Worm (Caenorhabditis elegans): ENCODE results near the gene lin-37.

lin-37 gene

DNA sequence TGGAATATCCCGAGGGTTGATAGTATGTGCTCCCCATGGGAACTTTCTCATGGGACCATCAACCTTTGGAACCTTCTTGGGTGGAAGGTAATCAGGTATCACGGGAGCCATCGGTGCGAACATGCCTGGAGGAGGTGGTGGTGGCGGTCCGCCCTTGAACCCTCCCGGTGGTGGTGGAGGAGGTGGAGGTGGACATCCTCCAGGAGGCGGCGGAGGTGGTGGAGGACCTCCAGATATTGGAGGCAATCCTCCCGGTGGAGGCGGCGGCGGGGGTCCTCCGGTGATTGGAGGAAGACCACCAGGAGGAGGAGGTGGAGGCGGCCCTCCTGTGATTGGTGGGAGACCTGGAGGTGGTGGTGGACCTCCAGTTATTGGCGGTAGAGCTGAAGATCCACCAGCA lies 46.5 kb downstream of the lin-37 start:
- TF ChIP-seq ceh-8 (GFP tag; optimal IDR thresholded peaks at IDR 0.05), result peak; percentile 80
- no peak for TF ChIP-seq efl-1 (optimal IDR thresholded peaks at IDR 0.05)
- peak in 1 of 2 experiments; percentile 86 for TF ChIP-seq efl-1 (GFP tag; optimal IDR thresholded peaks at IDR 0.05 in 1 of 2)
- no peak for TF ChIP-seq nhr-77 (tag; optimal IDR thresholded peaks at IDR 0.05)

- peak; percentile 19 for TF ChIP-seq jun-1 (tag; optimal IDR thresholded peaks at IDR 0.05)
- TF ChIP-seq lin-15B (tag; optimal IDR thresholded peaks at IDR 0.05), result peak; percentile 75
- TF ChIP-seq mab-9 (GFP tag; IDR thresholded peaks at IDR 0.05), result no peak
- no peak for TF ChIP-seq unc-98 (GFP tag; IDR thresholded peaks at IDR 0.05)
- peak; percentile 52 for TF ChIP-seq dsc-1 (tag; optimal IDR thresholded peaks at IDR 0.05)
- no peak for TF ChIP-seq fkh-4 (tag; optimal IDR thresholded peaks at IDR 0.05; ENCODE audit: borderline replicate concordance)
- TF ChIP-seq F16B12.6 (tag; optimal IDR thresholded peaks at IDR 0.05), result peak; percentile 57
- peak; percentile 58 to 73 (median 70) for TF ChIP-seq dpl-1 (GFP tag; optimal IDR thresholded peaks at IDR 0.05)
- no peak for TF ChIP-seq efl-3 (GFP tag; optimal IDR thresholded peaks at IDR 0.05)
- no peak for TF ChIP-seq unc-30 (tag; optimal IDR thresholded peaks at IDR 0.05)
- peak; percentile 55 for TF ChIP-seq C16A3.4 (tag; optimal IDR thresholded peaks at IDR 0.05)
- peak; percentile 52 for TF ChIP-seq xbp-1 (tag; optimal IDR thresholded peaks at IDR 0.05)
- peak; percentile 35 for TF ChIP-seq unc-86 (tag; optimal IDR thresholded peaks at IDR 0.05)
- TF ChIP-seq nhr-90 (tag; optimal IDR thresholded peaks at IDR 0.05; ENCODE audit: poor library complexity), result peak; percentile 46
- peak; percentile 70 to 77 for TF ChIP-seq lin-35 (GFP tag; optimal IDR thresholded peaks at IDR 0.05)
- TF ChIP-seq blmp-1 (tag; optimal IDR thresholded peaks at IDR 0.05), result peak; percentile 48
- no peak for TF ChIP-seq sptf-1 (tag; optimal IDR thresholded peaks at IDR 0.05)
- TF ChIP-seq fos-1 (tag; optimal IDR thresholded peaks at IDR 0.05), result peak; percentile 31
- TF ChIP-seq vab-15 (tag; optimal IDR thresholded peaks at IDR 0.05), result no peak
- TF ChIP-seq skn-1 (tag; optimal IDR thresholded peaks at IDR 0.05), result peak; percentile 33
- TF ChIP-seq nhr-20 (tag; optimal IDR thresholded peaks at IDR 0.05), result peak; percentile 55
- TF ChIP-seq nhr-19 (GFP tag; conservative IDR thresholded peaks at IDR 0.05), result peak; percentile 47
- TF ChIP-seq swsn-7 (tag; optimal IDR thresholded peaks at IDR 0.05), result peak; percentile 59
- peak; percentile 66 for TF ChIP-seq nhr-47 (tag; optimal IDR thresholded peaks at IDR 0.05)
- peak; percentile 61 for TF ChIP-seq lin-14 (GFP tag; optimal IDR thresholded peaks at IDR 0.05)
- TF ChIP-seq snu-23 (GFP tag; optimal IDR thresholded peaks at IDR 0.05), result peak; percentile 70
- no peak for TF ChIP-seq snpc-4 (tag; optimal IDR thresholded peaks at IDR 0.05)
- peak; percentile 20 for TF ChIP-seq lir-3 (tag; optimal IDR thresholded peaks at IDR 0.05; ENCODE audit: poor library complexity)
- TF ChIP-seq egl-13 (tag; optimal IDR thresholded peaks at IDR 0.05), result no peak
- peak; percentile 42 for TF ChIP-seq fkh-8 (tag; optimal IDR thresholded peaks at IDR 0.05)
- TF ChIP-seq nhr-85 (tag), result peak; percentile 41
- peak; percentile 73 to 89 for TF ChIP-seq lsy-2 (tag; optimal IDR thresholded peaks at IDR 0.05)
- no peak for TF ChIP-seq ama-1 (optimal IDR thresholded peaks at IDR 0.05)
- peak; percentile 57 for TF ChIP-seq tbx-2 (tag; optimal IDR thresholded peaks at IDR 0.05)
- TF ChIP-seq ceh-63 (GFP tag; optimal IDR thresholded peaks at IDR 0.05), result no peak
- TF ChIP-seq ceh-82 (tag; optimal IDR thresholded peaks at IDR 0.05), result peak in 2 of 3 experiments; percentile 25 to 62
- TF ChIP-seq isw-1 (GFP tag; IDR thresholded peaks at IDR 0.05), result peak; percentile 63
- no peak for TF ChIP-seq ztf-4 (tag; optimal IDR thresholded peaks at IDR 0.05)
- peak; percentile 22 for TF ChIP-seq fkh-10 (GFP tag; optimal IDR thresholded peaks at IDR 0.05)
- TF ChIP-seq efl-1 (optimal IDR thresholded peaks at IDR 0.05), result peak; percentile 77 to 79
- peak; percentile 74 to 96 for TF ChIP-seq efl-1 (GFP tag; optimal IDR thresholded peaks at IDR 0.05 in 1 of 2)
- TF ChIP-seq zag-1 (tag; optimal IDR thresholded peaks at IDR 0.05), result no peak
- TF ChIP-seq irx-1 (tag; optimal IDR thresholded peaks at IDR 0.05), result no peak
- TF ChIP-seq ets-5 (GFP tag; IDR thresholded peaks at IDR 0.05), result no peak
- peak; percentile 69 for TF ChIP-seq nhr-71 (tag; optimal IDR thresholded peaks at IDR 0.05)
- TF ChIP-seq rnt-1 (tag; optimal IDR thresholded peaks at IDR 0.05), result peak; percentile 52
- peak; percentile 61 for TF ChIP-seq mep-1 (tag; optimal IDR thresholded peaks at IDR 0.05)
- peak; percentile 31 for TF ChIP-seq C04F5.9 (tag; optimal IDR thresholded peaks at IDR 0.05)
These were observed 51.2 kb downstream of the lin-37 start, which contains the start of gene rfl-1 for ce11 chrIII:7021156-7021637. Gene rfl-1, plus strand, starts transcription at chrIII:7021206.
